Fruit fly (Drosophila melanogaster): ENCODE results near the gene Nup107.

DNA sequence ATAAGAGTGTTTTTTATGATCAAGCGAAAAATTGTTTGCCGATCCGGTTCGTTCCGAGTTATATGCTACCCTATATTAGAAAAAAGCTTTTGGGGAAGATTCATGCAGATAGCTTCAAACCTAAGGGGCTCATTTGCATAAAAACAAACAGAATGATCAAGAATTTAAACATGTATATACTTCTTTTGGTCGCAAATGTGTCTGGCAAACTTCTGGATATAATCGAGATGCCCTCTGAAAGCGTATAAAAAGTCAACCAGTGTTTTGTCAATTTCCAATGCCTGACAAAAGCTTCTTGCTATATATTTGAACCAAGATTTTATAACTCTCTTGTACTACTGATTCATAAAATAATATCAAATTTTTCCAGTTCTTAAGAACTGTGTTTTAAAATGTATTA lies 50.2 kb downstream of the Nup107 start:
- TF ChIP-seq ss (GFP tag; optimal IDR thresholded peaks at IDR 0.05): no peak
- TF ChIP-seq esn (GFP tag; optimal IDR thresholded peaks at IDR 0.05): no peak
- TF ChIP-seq Met (GFP tag; optimal IDR thresholded peaks at IDR 0.05): no peak
- no peak for TF ChIP-seq CG11902 (GFP tag; optimal IDR thresholded peaks at IDR 0.05)
- no peak for TF ChIP-seq fd59A (GFP tag; optimal IDR thresholded peaks at IDR 0.05)
